Comparison of ENCODE assay signal across 5 worm cellular contexts in the genomic region with DNA sequence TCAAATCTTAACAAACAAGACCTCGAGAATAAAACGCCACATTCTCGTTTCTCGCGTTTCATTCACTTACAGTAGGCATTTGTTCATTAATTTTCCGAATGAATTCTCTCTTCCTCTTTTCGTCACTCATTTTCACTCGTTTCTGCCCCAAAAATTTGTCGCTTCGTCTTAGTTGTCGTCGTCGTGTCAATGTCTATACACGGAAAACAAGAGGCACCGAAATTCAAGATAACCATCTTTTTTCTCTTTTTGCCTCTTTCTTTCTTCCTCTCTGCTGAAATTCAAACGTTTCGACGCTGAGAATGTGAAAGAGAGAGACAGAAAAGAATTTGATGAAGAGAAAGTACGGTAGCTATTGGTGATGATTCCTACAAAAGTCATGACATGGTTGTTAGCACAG.
A peak's percentile ranks its signal among the peaks of the same experiment; 100 is the strongest.
TF ChIP-seq lines count a peak whose summit lies in the region.

No protein-coding gene starts in this region.

TF ChIP-seq in whole organism, L1 larva, 84 proteins besides CTCF, POLR2A, EP300 and RAD21 (continues in another document):
- no peak for TF ChIP-seq egl-13 (tag; optimal IDR thresholded peaks at IDR 0.05; lab: Kevin White, UChicago)
- no peak for TF ChIP-seq pax-3 (tag; optimal IDR thresholded peaks at IDR 0.05; lab: Kevin White, UChicago)
- TF ChIP-seq lin-14 (GFP tag; optimal IDR thresholded peaks at IDR 0.05; lab: Kevin White, UChicago): peak; percentile 44
- no peak for TF ChIP-seq lir-3 (tag; optimal IDR thresholded peaks at IDR 0.05; lab: Kevin White, UChicago; ENCODE audit: poor library complexity)
- TF ChIP-seq blmp-1 (tag; optimal IDR thresholded peaks at IDR 0.05; lab: Kevin White, UChicago): peak; percentile 70
- no peak for TF ChIP-seq snpc-4 (tag; optimal IDR thresholded peaks at IDR 0.05; lab: Kevin White, UChicago)
- TF ChIP-seq nhr-85 (tag; lab: Kevin White, UChicago): peak; percentile 91
- TF ChIP-seq rnt-1 (tag; optimal IDR thresholded peaks at IDR 0.05; lab: Kevin White, UChicago): peak; percentile 33
- TF ChIP-seq efl-1 (optimal IDR thresholded peaks at IDR 0.05; lab: Kevin White, UChicago): no peak
- peak in 1 of 2 experiments; percentile 31 for TF ChIP-seq efl-1 (GFP tag; optimal IDR thresholded peaks at IDR 0.05 in 1 of 2; lab: Kevin White, UChicago)
- TF ChIP-seq mdl-1 (tag; optimal IDR thresholded peaks at IDR 0.05; lab: Kevin White, UChicago): no peak
- no peak for TF ChIP-seq aly-2 (tag; optimal IDR thresholded peaks at IDR 0.05; lab: Kevin White, UChicago)
- peak; percentile 10 for TF ChIP-seq snu-23 (GFP tag; optimal IDR thresholded peaks at IDR 0.05; lab: Kevin White, UChicago)
- no peak for TF ChIP-seq efl-3 (GFP tag; optimal IDR thresholded peaks at IDR 0.05; lab: Kevin White, UChicago)
- peak; percentile 19 for TF ChIP-seq nhr-20 (tag; optimal IDR thresholded peaks at IDR 0.05; lab: Kevin White, UChicago)
- no peak for TF ChIP-seq ceh-8 (GFP tag; optimal IDR thresholded peaks at IDR 0.05; lab: Kevin White, UChicago)
- TF ChIP-seq C04F5.9 (tag; optimal IDR thresholded peaks at IDR 0.05; lab: Kevin White, UChicago): no peak
- no peak for TF ChIP-seq unc-98 (GFP tag; IDR thresholded peaks at IDR 0.05; lab: Robert Waterston, UW)

TF ChIP-seq in whole organism, L2 larva, 48 proteins besides CTCF, POLR2A, EP300 and RAD21:
- TF ChIP-seq C34F6.9 (tag; optimal IDR thresholded peaks at IDR 0.05; lab: Kevin White, UChicago) (no peak), nhr-25 (tag; optimal IDR thresholded peaks at IDR 0.05; lab: Kevin White, UChicago) (peak; percentile 48), ceh-16 (tag; optimal IDR thresholded peaks at IDR 0.05; lab: Kevin White, UChicago) (peak; percentile 49), nhr-23 (tag; optimal IDR thresholded peaks at IDR 0.05; lab: Kevin White, UChicago) (peak; percentile 84), elt-1 (tag; optimal IDR thresholded peaks at IDR 0.05; lab: Kevin White, UChicago) (peak; percentile 77), ZK546.5 (tag; optimal IDR thresholded peaks at IDR 0.05; lab: Kevin White, UChicago) (no peak), nhr-10 (tag; optimal IDR thresholded peaks at IDR 0.05; lab: Kevin White, UChicago) (no peak)
TF ChIP-seq in whole organism, L2 larva: peak in this region for 4.

TF ChIP-seq in whole organism, L3 larva, 47 proteins besides CTCF, POLR2A, EP300 and RAD21:
- TF ChIP-seq eor-1 (tag; optimal IDR thresholded peaks at IDR 0.05; lab: Kevin White, UChicago) (no peak), ama-1 (optimal IDR thresholded peaks at IDR 0.05; lab: Kevin White, UChicago) (no peak), nhr-25 (tag; optimal IDR thresholded peaks at IDR 0.05; lab: Kevin White, UChicago) (peak; percentile 61), nhr-23 (tag; optimal IDR thresholded peaks at IDR 0.05; lab: Kevin White, UChicago) (peak; percentile 9), elt-1 (tag; optimal IDR thresholded peaks at IDR 0.05; lab: Kevin White, UChicago) (peak; percentile 99)
TF ChIP-seq in whole organism, L3 larva: peak in this region for 3.

TF ChIP-seq in whole organism, L4 larva, 104 proteins besides CTCF, POLR2A, EP300 and RAD21:
- TF ChIP-seq hmg-1.1 (GFP tag; IDR thresholded peaks at IDR 0.05; lab: Robert Waterston, UW) (0 out of 2 replicates have a peak, but pooled peaks have one; percentile 12), fkh-10 (GFP tag; optimal IDR thresholded peaks at IDR 0.05; lab: Kevin White, UChicago) (no peak), unc-62 (GFP tag; optimal IDR thresholded peaks at IDR 0.05 in 1 of 2; lab: Kevin White, UChicago) (peak in 1 of 2 experiments; percentile 49), unc-62 (tag; optimal IDR thresholded peaks at IDR 0.05; lab: Kevin White, UChicago) (no peak), sdz-12 (GFP tag; optimal IDR thresholded peaks at IDR 0.05; lab: Kevin White, UChicago) (no peak)

TF ChIP-seq in whole organism, mixed stage, embryonic, 35 proteins besides CTCF, POLR2A, EP300 and RAD21:
- TF ChIP-seq mep-1 (tag; optimal IDR thresholded peaks at IDR 0.05; lab: Kevin White, UChicago) (no peak), elt-1 (tag; optimal IDR thresholded peaks at IDR 0.05; lab: Kevin White, UChicago; ENCODE audit: borderline replicate concordance, insufficient read depth) (peak; percentile 89)
TF ChIP-seq in whole organism, mixed stage, embryonic: peak in this region for 1.
